Fruit fly (Drosophila melanogaster): ENCODE data around the gene CG42728.

DNA sequence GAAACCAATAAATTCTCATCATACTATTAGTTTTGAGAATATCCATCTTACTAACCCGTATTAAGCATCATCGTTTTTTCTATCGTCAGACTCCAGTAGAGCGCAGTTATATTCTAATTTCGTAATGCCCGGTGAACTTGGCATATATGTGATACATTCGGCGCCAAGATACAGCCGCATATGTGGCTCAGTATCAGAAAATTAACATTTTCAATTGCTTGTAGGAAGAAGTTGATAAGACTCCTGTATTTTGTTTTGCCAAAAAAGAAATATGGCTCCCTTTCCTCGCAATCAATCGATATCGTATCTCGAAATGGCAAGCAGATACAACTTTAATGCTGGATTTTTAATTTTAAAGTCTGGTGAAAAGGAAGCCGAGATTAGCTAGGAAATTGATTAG lies 2.8 kb downstream of the CG42728 start, which contains the start of gene CG33986:
- TF ChIP-seq psq (optimal IDR thresholded peaks at IDR 0.05) (no peak), CG8478 (optimal IDR thresholded peaks at IDR 0.05) (no peak)

All from whole organism.